Fruit fly (Drosophila melanogaster): ENCODE data around the gene CCT1.

Gene CCT1

dm6 chr3R:22461673-22462585 is 29.3 kb downstream of the CCT1 start, which contains the start of the genes Rpn7 and AP-2mu (continued):
- peak; percentile 19 for TF ChIP-seq CG9727 (GFP tag; optimal IDR thresholded peaks at IDR 0.05)
- no peak for TF ChIP-seq sim (GFP tag; IDR thresholded peaks at IDR 0.05)
- no peak for TF ChIP-seq dpn (GFP tag; optimal IDR thresholded peaks at IDR 0.05)
- peak; percentile 17 for TF ChIP-seq zfh2 (GFP tag; optimal IDR thresholded peaks at IDR 0.05)
- no peak for TF ChIP-seq CG10366 (GFP tag; IDR thresholded peaks at IDR 0.05)
- no peak for TF ChIP-seq wor (GFP tag; IDR thresholded peaks at IDR 0.05)
- TF ChIP-seq NFAT (GFP tag; IDR thresholded peaks at IDR 0.05): no peak
- TF ChIP-seq Dad (GFP tag; optimal IDR thresholded peaks at IDR 0.05): no peak
- TF ChIP-seq CG31441 (GFP tag; IDR thresholded peaks at IDR 0.05): peak; percentile 52; the same call in 1 of the 2 replicates
- peak; percentile 96 for TF ChIP-seq CG1603 (tag; optimal IDR thresholded peaks at IDR 0.05)
- TF ChIP-seq CG17568 (GFP tag; optimal IDR thresholded peaks at IDR 0.05): no peak
- no peak for TF ChIP-seq Blimp-1 (GFP tag; optimal IDR thresholded peaks at IDR 0.05)
- peak; percentile 23 for TF ChIP-seq az2 (GFP tag; optimal IDR thresholded peaks at IDR 0.05)
- no peak for TF ChIP-seq zen2 (GFP tag; IDR thresholded peaks at IDR 0.05; ENCODE audit: partially characterized antibody)
- no peak for TF ChIP-seq Usf (GFP tag; optimal IDR thresholded peaks at IDR 0.05)
- TF ChIP-seq CG9609 (GFP tag; optimal IDR thresholded peaks at IDR 0.05): no peak
- peak; percentile 99 for TF ChIP-seq CG14710 (tag; optimal IDR thresholded peaks at IDR 0.05)
- TF ChIP-seq pnt (GFP tag; optimal IDR thresholded peaks at IDR 0.05): no peak
- peak; percentile 45 for TF ChIP-seq BEAF-32 (GFP tag; optimal IDR thresholded peaks at IDR 0.05)
- no peak for TF ChIP-seq Hr51 (GFP tag; optimal IDR thresholded peaks at IDR 0.05)
- no peak for TF ChIP-seq NC2β (GFP tag; optimal IDR thresholded peaks at IDR 0.05)
- TF ChIP-seq jumu (GFP tag; optimal IDR thresholded peaks at IDR 0.05): no peak
- TF ChIP-seq Ravus (GFP tag; IDR thresholded peaks at IDR 0.05): no peak
- TF ChIP-seq CG9797 (GFP tag; optimal IDR thresholded peaks at IDR 0.05): peak; percentile 75
- peak; percentile 52 for TF ChIP-seq pzg (GFP tag; optimal IDR thresholded peaks at IDR 0.05)
- no peak for TF ChIP-seq cas (GFP tag; IDR thresholded peaks at IDR 0.05)
- TF ChIP-seq sens (GFP tag): peak; percentile 78
- no peak for TF ChIP-seq CG11247 (GFP tag; IDR thresholded peaks at IDR 0.05)
- TF ChIP-seq stc (GFP tag; IDR thresholded peaks at IDR 0.05): no peak
- TF ChIP-seq CG3838 (GFP tag; optimal IDR thresholded peaks at IDR 0.05): no peak
- no peak for TF ChIP-seq Vsx1 (GFP tag; optimal IDR thresholded peaks at IDR 0.05)
- no peak for TF ChIP-seq Dll (GFP tag; IDR thresholded peaks at IDR 0.05; ENCODE audit: partially characterized antibody)
- TF ChIP-seq bbx (GFP tag; IDR thresholded peaks at IDR 0.05; ENCODE audit: partially characterized antibody): no peak
- no peak for TF ChIP-seq pros (GFP tag; optimal IDR thresholded peaks at IDR 0.05)
- no peak for TF ChIP-seq CG10147 (GFP tag; optimal IDR thresholded peaks at IDR 0.05)
- no peak for TF ChIP-seq kay (GFP tag; optimal IDR thresholded peaks at IDR 0.05)
- no peak for TF ChIP-seq p53 (GFP tag; optimal IDR thresholded peaks at IDR 0.05)
- TF ChIP-seq grn (GFP tag; optimal IDR thresholded peaks at IDR 0.05): peak; percentile 68
- TF ChIP-seq run (tag; optimal IDR thresholded peaks at IDR 0.05): no peak
- TF ChIP-seq slbo (GFP tag; IDR thresholded peaks at IDR 0.05): peak; percentile 11; the same call in 1 of the 2 replicates
- TF ChIP-seq CG31365 (tag; optimal IDR thresholded peaks at IDR 0.05): no peak
- no peak for TF ChIP-seq jigr1 (GFP tag; IDR thresholded peaks at IDR 0.05)
- TF ChIP-seq CG18764 (GFP tag; optimal IDR thresholded peaks at IDR 0.05): no peak
- peak; percentile 54 for TF ChIP-seq CG2116 (GFP tag; optimal IDR thresholded peaks at IDR 0.05)
- no peak for TF ChIP-seq Dip2 (GFP tag; IDR thresholded peaks at IDR 0.05)
- no peak for TF ChIP-seq Abd-B (GFP tag; optimal IDR thresholded peaks at IDR 0.05)
- TF ChIP-seq oc (tag; optimal IDR thresholded peaks at IDR 0.05): no peak
- TF ChIP-seq zf30C (GFP tag; optimal IDR thresholded peaks at IDR 0.05): no peak
- no peak for TF ChIP-seq bab2 (GFP tag; optimal IDR thresholded peaks at IDR 0.05)
